Worm (Caenorhabditis elegans): ENCODE measurements around the gene F13E9.13.

The F13E9.13 gene

ce11 chrIV:10884263-10884662 is 2.9 kb downstream of the F13E9.13 start, which contains the start of gene F13E9.5 (continued):
- TF ChIP-seq zfp-3 (GFP tag; conservative IDR thresholded peaks at IDR 0.05) (no peak), spr-3 (GFP tag; optimal IDR thresholded peaks at IDR 0.05) (no peak), set-16 (GFP tag; IDR thresholded peaks at IDR 0.05) (no peak), daf-19 (GFP tag; conservative IDR thresholded peaks at IDR 0.05) (no peak)

- TF ChIP-seq daf-8 (GFP tag; IDR thresholded peaks at IDR 0.05), result no peak
- TF ChIP-seq T20F7.1 (GFP tag; optimal IDR thresholded peaks at IDR 0.05), result no peak
- no peak for TF ChIP-seq spr-3 (GFP tag; optimal IDR thresholded peaks at IDR 0.05)
- no peak for TF ChIP-seq egl-27 (tag; optimal IDR thresholded peaks at IDR 0.05)
- no peak for TF ChIP-seq ceh-44 (GFP tag; IDR thresholded peaks at IDR 0.05)
- TF ChIP-seq lir-3 (tag; optimal IDR thresholded peaks at IDR 0.05), result no peak
- no peak for TF ChIP-seq lsy-2 (tag; optimal IDR thresholded peaks at IDR 0.05)
- TF ChIP-seq F26F4.8 (GFP tag; conservative IDR thresholded peaks at IDR 0.05), result no peak
- TF ChIP-seq nhr-237 (tag; optimal IDR thresholded peaks at IDR 0.05), result no peak
- TF ChIP-seq unc-62 (GFP tag; optimal IDR thresholded peaks at IDR 0.05 in 1 of 2), result no peak
- TF ChIP-seq unc-62 (tag; optimal IDR thresholded peaks at IDR 0.05), result no peak
- no peak for TF ChIP-seq F49E8.2 (tag; optimal IDR thresholded peaks at IDR 0.05; ENCODE audit: borderline replicate concordance)
- no peak for TF ChIP-seq gei-8 (GFP tag; optimal IDR thresholded peaks at IDR 0.05)
- no peak for TF ChIP-seq mdl-1 (tag; optimal IDR thresholded peaks at IDR 0.05)
- TF ChIP-seq nhr-28 (tag; optimal IDR thresholded peaks at IDR 0.05), result no peak
- no peak for TF ChIP-seq madf-5 (GFP tag; IDR thresholded peaks at IDR 0.05)
- no peak for TF ChIP-seq D1046.2 (GFP tag; IDR thresholded peaks at IDR 0.05)
- TF ChIP-seq saeg-2 (GFP tag; IDR thresholded peaks at IDR 0.05), result no peak
- TF ChIP-seq spr-1 (tag; optimal IDR thresholded peaks at IDR 0.05), result no peak
- no peak for TF ChIP-seq ztf-7 (tag; optimal IDR thresholded peaks at IDR 0.05)
- TF ChIP-seq jun-1 (tag; optimal IDR thresholded peaks at IDR 0.05), result no peak
Measured at ce11 chrIV:10885915-10886314, 4.6 kb downstream of the F13E9.13 start, which contains the start of gene srlf-11. Gene srlf-11 (minus strand): TSS chrIV:10886015.

- TF ChIP-seq daf-19 (GFP tag; conservative IDR thresholded peaks at IDR 0.05) (no peak), ceh-44 (GFP tag; IDR thresholded peaks at IDR 0.05) (no peak), rbr-2 (tag; optimal IDR thresholded peaks at IDR 0.05) (no peak), nhr-6 (tag; optimal IDR thresholded peaks at IDR 0.05) (no peak)
Measured at ce11 chrIV:10887285-10887684, 5.9 kb downstream of the F13E9.13 start, which contains the start of gene F13E9.16. Gene F13E9.16 (minus strand): TSS chrIV:10887385.

ce11 chrIV:10889820-10890462 is 8.6 kb downstream of the F13E9.13 start, which contains the start of gene F13E9.15:
Gene F13E9.15 (minus strand): TSS chrIV:10889870.
- TF ChIP-seq unc-130 (GFP tag; optimal IDR thresholded peaks at IDR 0.05) (no peak), ceh-44 (GFP tag; IDR thresholded peaks at IDR 0.05) (no peak), Y48G9A.11 (GFP tag; IDR thresholded peaks at IDR 0.05) (no peak), fkh-10 (GFP tag; optimal IDR thresholded peaks at IDR 0.05) (no peak), lin-15B (tag; optimal IDR thresholded peaks at IDR 0.05) (no peak), nhr-76 (tag; optimal IDR thresholded peaks at IDR 0.05) (no peak), mdl-1 (tag; optimal IDR thresholded peaks at IDR 0.05) (no peak), zfp-3 (GFP tag; conservative IDR thresholded peaks at IDR 0.05) (no peak), daf-8 (GFP tag; IDR thresholded peaks at IDR 0.05) (no peak), lin-38 (GFP tag; IDR thresholded peaks at IDR 0.05) (no peak), pha-4 (GFP tag; IDR thresholded peaks at IDR 0.05) (no peak), pha-4 (tag; optimal IDR thresholded peaks at IDR 0.05) (no peak)

ce11 chrIV:10891993-10892392 is 10.6 kb downstream of the F13E9.13 start, which contains the start of gene srlf-12:
Gene srlf-12 (minus strand): TSS chrIV:10892093.
- TF ChIP-seq zip-2 (tag; optimal IDR thresholded peaks at IDR 0.05), result no peak
- no peak for TF ChIP-seq spr-1 (tag; optimal IDR thresholded peaks at IDR 0.05)
- TF ChIP-seq ceh-44 (GFP tag; IDR thresholded peaks at IDR 0.05), result no peak
- TF ChIP-seq nhr-77 (tag; optimal IDR thresholded peaks at IDR 0.05), result no peak
- no peak for TF ChIP-seq fos-1 (tag; optimal IDR thresholded peaks at IDR 0.05)

All from whole organism, L4 larva.